Fruit fly (Drosophila melanogaster): ENCODE data around the gene NimC1.

DNA sequence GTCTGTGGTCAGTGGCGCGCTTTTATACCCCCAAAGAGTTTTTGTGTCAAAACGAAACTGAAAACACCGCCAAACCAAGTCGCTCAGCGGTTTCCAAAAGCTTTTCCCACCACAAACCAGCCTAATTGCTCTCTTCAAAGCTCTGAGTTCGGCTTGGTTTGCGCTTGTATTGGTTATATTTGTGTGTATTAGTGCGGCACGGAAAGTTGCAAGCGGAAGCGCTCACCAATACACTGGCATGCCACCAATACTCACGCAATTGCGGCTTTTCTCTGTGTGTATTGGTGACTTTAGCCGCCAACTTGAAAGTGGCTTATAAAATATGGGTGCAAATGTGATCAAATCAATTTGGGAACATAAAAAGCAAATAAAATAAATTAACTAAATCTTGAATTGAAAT, 29.1 kb downstream of the NimC1 start, which contains the start of gene Vajk3:
- TF ChIP-seq psq (optimal IDR thresholded peaks at IDR 0.05) (no peak), CG8478 (optimal IDR thresholded peaks at IDR 0.05) (no peak), EcR (GFP tag; optimal IDR thresholded peaks at IDR 0.05) (no peak), pan (optimal IDR thresholded peaks at IDR 0.05) (no peak), Dll (optimal IDR thresholded peaks at IDR 0.05) (no peak)

Measured in whole organism.